Worm (Caenorhabditis elegans): Measurements from ENCODE around the gene W01C8.5.

The W01C8.5 gene

ce11 chrX:5707809-5708208 is 10.7 kb upstream of the W01C8.5 start (continued):
- TF ChIP-seq fkh-10 (GFP tag; optimal IDR thresholded peaks at IDR 0.05) (no peak), pqm-1 (tag; optimal IDR thresholded peaks at IDR 0.05) (no peak), R02D3.7 (tag; optimal IDR thresholded peaks at IDR 0.05) (no peak), snpc-4 (tag; optimal IDR thresholded peaks at IDR 0.05) (no peak), elt-2 (tag; optimal IDR thresholded peaks at IDR 0.05) (peak; percentile 10), tbx-2 (tag; optimal IDR thresholded peaks at IDR 0.05) (peak; percentile 48), hmg-11 (tag; optimal IDR thresholded peaks at IDR 0.05) (peak; percentile 79), fkh-2 (tag; optimal IDR thresholded peaks at IDR 0.05) (no peak), jun-1 (tag; optimal IDR thresholded peaks at IDR 0.05) (no peak), lin-15B (tag; optimal IDR thresholded peaks at IDR 0.05) (no peak), unc-62 (GFP tag; optimal IDR thresholded peaks at IDR 0.05) (no peak), nfya-1 (tag; optimal IDR thresholded peaks at IDR 0.05; ENCODE audit: insufficient read depth) (peak; percentile 29), nhr-237 (tag; optimal IDR thresholded peaks at IDR 0.05) (no peak), lin-39 (tag; optimal IDR thresholded peaks at IDR 0.05) (no peak), eor-1 (tag; optimal IDR thresholded peaks at IDR 0.05) (no peak), ama-1 (optimal IDR thresholded peaks at IDR 0.05) (no peak), ceh-82 (tag; optimal IDR thresholded peaks at IDR 0.05) (peak; percentile 41), skn-1 (tag; optimal IDR thresholded peaks at IDR 0.05) (no peak)

- TF ChIP-seq nhr-11 (tag; optimal IDR thresholded peaks at IDR 0.05): no peak
- no peak for TF ChIP-seq ceh-28 (tag; optimal IDR thresholded peaks at IDR 0.05)
- no peak for TF ChIP-seq ceh-16 (tag; optimal IDR thresholded peaks at IDR 0.05)
These were observed 2.4 kb upstream of the W01C8.5 start for ce11 chrX:5699555-5699954.

DNA sequence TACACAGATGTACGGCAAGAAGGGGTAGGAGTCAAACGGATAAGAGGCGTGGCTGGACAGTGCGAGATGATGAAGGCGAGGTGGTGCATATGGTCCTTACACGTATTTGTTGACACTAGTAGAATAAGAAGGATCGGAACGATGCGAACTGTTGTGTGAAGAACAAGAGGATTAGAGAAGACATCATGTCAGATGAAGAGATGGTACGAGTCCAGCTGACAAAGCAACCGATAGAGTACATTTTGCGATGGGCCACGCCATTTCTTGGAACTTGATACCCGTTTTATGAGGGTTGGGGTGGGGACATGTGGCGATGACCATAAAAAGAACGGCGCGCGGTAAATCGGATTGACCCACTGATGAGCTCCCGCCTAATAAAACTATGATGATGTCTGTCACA is 1.3 kb upstream of the W01C8.5 start:
- no peak for TF ChIP-seq R02D3.7 (tag; optimal IDR thresholded peaks at IDR 0.05)
- TF ChIP-seq fos-1 (tag; optimal IDR thresholded peaks at IDR 0.05): no peak
- TF ChIP-seq nhr-77 (tag; optimal IDR thresholded peaks at IDR 0.05): no peak
- TF ChIP-seq ZK546.5 (tag; optimal IDR thresholded peaks at IDR 0.05): no peak
- TF ChIP-seq egl-27 (tag; optimal IDR thresholded peaks at IDR 0.05): no peak
- TF ChIP-seq snpc-4 (tag; optimal IDR thresholded peaks at IDR 0.05): no peak
- no peak for TF ChIP-seq skn-1 (tag; optimal IDR thresholded peaks at IDR 0.05)
- TF ChIP-seq ztf-11 (tag; optimal IDR thresholded peaks at IDR 0.05): no peak
- TF ChIP-seq ceh-82 (tag; optimal IDR thresholded peaks at IDR 0.05): no peak
- no peak for TF ChIP-seq ceh-9 (tag; optimal IDR thresholded peaks at IDR 0.05)
- no peak for TF ChIP-seq ama-1 (optimal IDR thresholded peaks at IDR 0.05)

DNA sequence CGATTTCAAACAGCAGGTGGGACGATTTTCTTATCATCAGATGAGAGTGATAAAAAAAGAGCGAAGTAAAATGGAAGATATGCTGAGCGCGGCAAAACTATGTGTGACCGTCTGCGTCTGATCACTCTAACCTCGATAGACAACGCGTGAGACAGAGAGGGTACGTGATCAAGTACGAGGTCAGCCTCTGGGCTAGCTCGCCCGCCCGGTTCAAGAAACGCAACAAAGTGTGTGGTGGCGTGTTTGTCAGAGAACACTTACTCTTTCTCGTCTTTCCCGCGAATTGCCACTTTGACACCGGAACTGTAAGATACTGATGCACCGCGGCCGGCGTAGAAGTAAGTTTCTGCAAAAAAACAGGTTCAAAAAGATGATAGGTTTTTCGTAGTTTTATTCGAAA is 911 bp downstream of the W01C8.5 start:
- no peak for TF ChIP-seq eor-1 (tag; optimal IDR thresholded peaks at IDR 0.05)
- no peak for TF ChIP-seq nhr-67 (tag; optimal IDR thresholded peaks at IDR 0.05)
- TF ChIP-seq mml-1 (tag; optimal IDR thresholded peaks at IDR 0.05): no peak
- TF ChIP-seq nhr-77 (tag; optimal IDR thresholded peaks at IDR 0.05): no peak
- TF ChIP-seq fos-1 (tag; optimal IDR thresholded peaks at IDR 0.05): no peak
- TF ChIP-seq nhr-11 (tag; optimal IDR thresholded peaks at IDR 0.05): no peak
- no peak for TF ChIP-seq ceh-9 (tag; optimal IDR thresholded peaks at IDR 0.05)
- no peak for TF ChIP-seq tbx-2 (tag; optimal IDR thresholded peaks at IDR 0.05)
- no peak for TF ChIP-seq fkh-10 (GFP tag; optimal IDR thresholded peaks at IDR 0.05)
- no peak for TF ChIP-seq elt-3 (tag; optimal IDR thresholded peaks at IDR 0.05)
- TF ChIP-seq zag-1 (tag; optimal IDR thresholded peaks at IDR 0.05): no peak
- peak; percentile 60 for TF ChIP-seq pqm-1 (tag; optimal IDR thresholded peaks at IDR 0.05)
- TF ChIP-seq fkh-2 (tag; optimal IDR thresholded peaks at IDR 0.05): no peak
- no peak for TF ChIP-seq elt-1 (tag; optimal IDR thresholded peaks at IDR 0.05)
- peak; percentile 49 for TF ChIP-seq pha-4 (tag; optimal IDR thresholded peaks at IDR 0.05)
- TF ChIP-seq mdl-1 (tag; optimal IDR thresholded peaks at IDR 0.05): peak; percentile 66
- TF ChIP-seq ztf-11 (tag; optimal IDR thresholded peaks at IDR 0.05): no peak
- TF ChIP-seq snpc-4 (tag; optimal IDR thresholded peaks at IDR 0.05): no peak
- no peak for TF ChIP-seq hmg-11 (tag; optimal IDR thresholded peaks at IDR 0.05)
- peak; percentile 45 for TF ChIP-seq nhr-25 (tag; optimal IDR thresholded peaks at IDR 0.05)
- TF ChIP-seq ceh-82 (tag; optimal IDR thresholded peaks at IDR 0.05): no peak
- no peak for TF ChIP-seq ama-1 (optimal IDR thresholded peaks at IDR 0.05)
- no peak for TF ChIP-seq ztf-4 (tag; optimal IDR thresholded peaks at IDR 0.05)
- no peak for TF ChIP-seq nhr-12 (tag; optimal IDR thresholded peaks at IDR 0.05)
- TF ChIP-seq lin-15B (tag; optimal IDR thresholded peaks at IDR 0.05): no peak
- TF ChIP-seq elt-2 (tag; optimal IDR thresholded peaks at IDR 0.05): peak; percentile 89
- no peak for TF ChIP-seq sea-2 (GFP tag; optimal IDR thresholded peaks at IDR 0.05)
- no peak for TF ChIP-seq nhr-76 (tag; optimal IDR thresholded peaks at IDR 0.05)
- TF ChIP-seq nfya-1 (tag; optimal IDR thresholded peaks at IDR 0.05; ENCODE audit: insufficient read depth): peak; percentile 13
- TF ChIP-seq egl-27 (tag; optimal IDR thresholded peaks at IDR 0.05): peak; percentile 18
- TF ChIP-seq nhr-28 (tag; optimal IDR thresholded peaks at IDR 0.05): no peak
- TF ChIP-seq ceh-28 (tag; optimal IDR thresholded peaks at IDR 0.05): peak; percentile 35
- no peak for TF ChIP-seq lsy-12 (tag; optimal IDR thresholded peaks at IDR 0.05)
- TF ChIP-seq jun-1 (tag; optimal IDR thresholded peaks at IDR 0.05): peak; percentile 80
- no peak for TF ChIP-seq ZK546.5 (tag; optimal IDR thresholded peaks at IDR 0.05)
- no peak for TF ChIP-seq nhr-237 (tag; optimal IDR thresholded peaks at IDR 0.05)
- no peak for TF ChIP-seq unc-39 (tag; optimal IDR thresholded peaks at IDR 0.05)
- no peak for TF ChIP-seq ceh-16 (tag; optimal IDR thresholded peaks at IDR 0.05)
- TF ChIP-seq nhr-43 (tag; optimal IDR thresholded peaks at IDR 0.05; ENCODE audit: poor library complexity, severe bottlenecking): peak; percentile 48
- TF ChIP-seq lin-39 (tag; optimal IDR thresholded peaks at IDR 0.05): peak; percentile 28
- peak; percentile 23 for TF ChIP-seq unc-62 (GFP tag; optimal IDR thresholded peaks at IDR 0.05)
- TF ChIP-seq egl-5 (tag; optimal IDR thresholded peaks at IDR 0.05): no peak
